Fruit fly (Drosophila melanogaster) whole organism, embryonic: ENCODE results near the gene CG33669.

Experiments used
- Aef1 ChIP-seq: fragments of 200-800 bp; sonication (Bioruptor generic); IDR thresholded peaks from 3 replicates; pipeline ENCODE4 v1.3.6; 2022; ENCODE audit warnings: missing biosample characterization, missing genetic modification characterization
- Atf-2 ChIP-seq: fragments of 200-800 bp; sonication (Bioruptor generic); optimal IDR thresholded peaks from 2 replicates; lab custom pipeline; 2016; ENCODE audit warnings: missing biosample characterization, missing genetic modification characterization
- B-H2 ChIP-seq: fragments of 200-800 bp; sonication (Bioruptor generic); optimal IDR thresholded peaks from 2 replicates; lab custom pipeline; 2018; ENCODE audit warnings: missing biosample characterization, mild to moderate bottlenecking, missing genetic modification characterization
- CG11504 ChIP-seq: fragments of 200-800 bp; sonication (Bioruptor generic); optimal IDR thresholded peaks from 3 replicates; lab custom pipeline; 2019; ENCODE audit warnings: missing biosample characterization, mild to moderate bottlenecking, missing genetic modification characterization, moderate library complexity
- CG11560 ChIP-seq: fragments of 200-800 bp; sonication (Bioruptor generic); IDR thresholded peaks from 3 replicates; pipeline ENCODE4 v1.3.6; 2022; ENCODE audit warnings: missing biosample characterization, missing genetic modification characterization
- CG14860 ChIP-seq: fragments of 200-800 bp; sonication (Bioruptor generic); IDR thresholded peaks from 3 replicates; pipeline ENCODE4 v1.3.6; 2022; ENCODE audit warnings: missing biosample characterization, missing genetic modification characterization; ENCODE audit not compliant: partially characterized antibody
- CG15601 ChIP-seq: fragments of 200-800 bp; sonication (Bioruptor generic); optimal IDR thresholded peaks from 3 replicates; lab custom pipeline; 2019; ENCODE audit warnings: missing biosample characterization, mild to moderate bottlenecking, missing genetic modification characterization, moderate library complexity
- CG16779 ChIP-seq: fragments of 200-800 bp; sonication (Bioruptor generic); IDR thresholded peaks from 2 replicates; pipeline ENCODE4 v1.3.6; 2022; ENCODE audit warnings: missing biosample characterization, missing genetic modification characterization
- CG16863 ChIP-seq: fragments of 200-800 bp; sonication (Bioruptor generic); optimal IDR thresholded peaks from 3 replicates; lab custom pipeline; 2016; ENCODE audit warnings: missing biosample characterization, missing genetic modification characterization
- CG17385 ChIP-seq: fragments of 200-800 bp; sonication (Bioruptor generic); optimal IDR thresholded peaks from 3 replicates; lab custom pipeline; 2018; ENCODE audit warnings: missing biosample characterization, mild to moderate bottlenecking, missing genetic modification characterization
- CG17829 ChIP-seq: fragments of 200-800 bp; optimal IDR thresholded peaks from 2 replicates; lab custom pipeline; 2019; ENCODE audit warnings: missing biosample characterization, mild to moderate bottlenecking, missing genetic modification characterization, moderate library complexity
- CG2712 ChIP-seq: fragments of 200-800 bp; optimal IDR thresholded peaks from 3 replicates; lab custom pipeline; 2019; ENCODE audit warnings: missing biosample characterization, mild to moderate bottlenecking, missing genetic modification characterization, moderate library complexity
- CG31224 ChIP-seq: fragments of 200-800 bp; sonication (Bioruptor generic); IDR thresholded peaks from 2 replicates; pipeline ENCODE4 v1.3.6; 2022; ENCODE audit warnings: missing biosample characterization, missing genetic modification characterization
- CG32767 ChIP-seq: fragments of 200-800 bp; sonication (Bioruptor generic); IDR thresholded peaks from 2 replicates; pipeline ENCODE4 v1.3.6; 2022; ENCODE audit warnings: missing biosample characterization, missing genetic modification characterization
- CG32772 ChIP-seq: fragments of 200-800 bp; sonication (Bioruptor generic); IDR thresholded peaks from 2 replicates; pipeline ENCODE4 v1.3.6; 2022; ENCODE audit warnings: missing biosample characterization, missing genetic modification characterization
- CG43689 ChIP-seq: fragments of 200-800 bp; sonication (Bioruptor generic); IDR thresholded peaks from 2 replicates; pipeline ENCODE4 v1.3.6; 2022; ENCODE audit warnings: missing biosample characterization, missing genetic modification characterization
- CG4404 ChIP-seq: fragments of 200-800 bp; sonication (Bioruptor generic); IDR thresholded peaks from 2 replicates; pipeline ENCODE4 v1.3.6; 2022; ENCODE audit warnings: missing biosample characterization, missing genetic modification characterization
- CG7987 ChIP-seq: fragments of 200-800 bp; sonication (Bioruptor generic); optimal IDR thresholded peaks from 2 replicates; lab custom pipeline; 2018; ENCODE audit warnings: missing biosample characterization, mild to moderate bottlenecking, missing genetic modification characterization, moderate library complexity
- CG8089 ChIP-seq: fragments of 200-800 bp; sonication (Bioruptor generic); optimal IDR thresholded peaks from 3 replicates; lab custom pipeline; 2016; ENCODE audit warnings: missing biosample characterization, missing genetic modification characterization
- Dad ChIP-seq: fragments of 200-800 bp; sonication (Bioruptor generic); optimal IDR thresholded peaks from 3 replicates; lab custom pipeline; 2016; ENCODE audit warnings: missing biosample characterization, missing genetic modification characterization
- Dip2 ChIP-seq: fragments of 200-800 bp; sonication (Bioruptor generic); IDR thresholded peaks from 2 replicates; pipeline ENCODE4 v1.3.6; 2022; ENCODE audit warnings: missing biosample characterization, missing genetic modification characterization
- Elba2 ChIP-seq: fragments of 200-800 bp; sonication (Bioruptor generic); optimal IDR thresholded peaks from 3 replicates; lab custom pipeline; 2016; ENCODE audit warnings: missing biosample characterization, missing genetic modification characterization
- Gsc ChIP-seq: fragments of 200-800 bp; sonication (Bioruptor generic); IDR thresholded peaks from 2 replicates; pipeline ENCODE4 v1.3.6; 2022; ENCODE audit warnings: missing biosample characterization, missing genetic modification characterization
- H15 ChIP-seq: fragments of 200-800 bp; sonication (Bioruptor generic); IDR thresholded peaks from 3 replicates; pipeline ENCODE4 v1.3.6; 2022; ENCODE audit warnings: missing biosample characterization, missing genetic modification characterization
- HLH3B ChIP-seq: fragments of 200-800 bp; sonication (Bioruptor generic); IDR thresholded peaks from 2 replicates; pipeline ENCODE4 v1.3.6; 2022; ENCODE audit warnings: missing biosample characterization, missing genetic modification characterization
- HLHmδ ChIP-seq: fragments of 200-800 bp; sonication (Bioruptor generic); optimal IDR thresholded peaks from 2 replicates; lab custom pipeline; 2018; ENCODE audit warnings: missing biosample characterization, mild to moderate bottlenecking, missing genetic modification characterization, moderate library complexity
- Hr3 ChIP-seq: fragments of 200-800 bp; sonication (Bioruptor generic); optimal IDR thresholded peaks from 3 replicates; lab custom pipeline; 2016; ENCODE audit warnings: missing biosample characterization, missing genetic modification characterization
- Lhr ChIP-seq: fragments of 200-800 bp; sonication (Bioruptor generic); optimal IDR thresholded peaks from 3 replicates; lab custom pipeline; 2017; ENCODE audit warnings: mild to moderate bottlenecking, missing biosample characterization, missing genetic modification reagents, missing genetic modification characterization
- NC2α ChIP-seq: fragments of 200-800 bp; sonication (Bioruptor generic); optimal IDR thresholded peaks from 2 replicates; lab custom pipeline; 2016; ENCODE audit warnings: missing biosample characterization, missing genetic modification characterization
- Poxn ChIP-seq: fragments of 200-800 bp; sonication (Bioruptor generic); IDR thresholded peaks from 2 replicates; pipeline ENCODE4 v1.3.6; 2022; ENCODE audit warnings: missing biosample characterization, missing genetic modification characterization
- Rfx ChIP-seq: fragments of 200-800 bp; sonication (Bioruptor generic); IDR thresholded peaks from 2 replicates; pipeline ENCODE4 v1.3.6; 2022; ENCODE audit warnings: missing biosample characterization, missing genetic modification characterization
- Vsx1 ChIP-seq: fragments of 200-800 bp; sonication (Bioruptor generic); optimal IDR thresholded peaks from 2 replicates; lab custom pipeline; 2017; ENCODE audit warnings: missing biosample characterization, mild to moderate bottlenecking, missing genetic modification characterization, missing genetic modification reagents
- bab2 ChIP-seq: fragments of 200-800 bp; sonication (Bioruptor generic); optimal IDR thresholded peaks from 2 replicates; lab custom pipeline; 2016; ENCODE audit warnings: missing biosample characterization, missing genetic modification characterization
- ci ChIP-seq: fragments of 200-800 bp; sonication (Bioruptor generic); IDR thresholded peaks from 3 replicates; pipeline ENCODE4 v1.3.6; 2022; ENCODE audit warnings: missing biosample characterization, missing genetic modification characterization
- dysf ChIP-seq: fragments of 200-800 bp; sonication (Bioruptor generic); IDR thresholded peaks from 3 replicates; pipeline ENCODE4 v1.3.6; 2022; ENCODE audit warnings: missing biosample characterization, missing genetic modification characterization
- esg ChIP-seq: fragments of 200-800 bp; sonication (Bioruptor generic); conservative IDR thresholded peaks from 2 replicates; pipeline ENCODE4 v1.3.6; 2022; ENCODE audit warnings: missing biosample characterization, missing genetic modification characterization
- fd3F ChIP-seq: fragments of 200-800 bp; sonication (Bioruptor generic); optimal IDR thresholded peaks from 2 replicates; lab custom pipeline; 2018; ENCODE audit warnings: missing biosample characterization, mild to moderate bottlenecking, missing genetic modification characterization, moderate library complexity
- her ChIP-seq: fragments of 200-800 bp; sonication (Bioruptor generic); optimal IDR thresholded peaks from 2 replicates; lab custom pipeline; 2016; ENCODE audit warnings: missing biosample characterization, missing genetic modification characterization
- kah ChIP-seq: fragments of 200-800 bp; sonication (Bioruptor generic); optimal IDR thresholded peaks from 2 replicates; lab custom pipeline; 2018; ENCODE audit warnings: missing biosample characterization, mild to moderate bottlenecking, missing genetic modification characterization
- org-1 ChIP-seq: fragments of 200-800 bp; sonication (Bioruptor generic); optimal IDR thresholded peaks from 2 replicates; lab custom pipeline; 2017; ENCODE audit warnings: missing biosample characterization, missing genetic modification characterization
- pfk ChIP-seq: fragments of 200-800 bp; sonication (Bioruptor generic); optimal IDR thresholded peaks from 2 replicates; lab custom pipeline; 2018; ENCODE audit warnings: missing biosample characterization, mild to moderate bottlenecking, missing genetic modification characterization, moderate library complexity
- psq ChIP-seq: fragments of 200-800 bp; sonication (Bioruptor generic); optimal IDR thresholded peaks from 2 replicates; lab custom pipeline; 2017; ENCODE audit warnings: missing biosample characterization, missing genetic modification characterization
- ranshi ChIP-seq: fragments of 200-800 bp; sonication (Bioruptor generic); IDR thresholded peaks from 2 replicates; pipeline ENCODE4 v1.3.6; 2022; ENCODE audit warnings: missing biosample characterization, missing genetic modification characterization
- run ChIP-seq: fragments of 200-800 bp; sonication (Bioruptor generic); optimal IDR thresholded peaks from 3 replicates; lab custom pipeline; 2018; ENCODE audit warnings: missing biosample characterization, mild to moderate bottlenecking, missing genetic modification characterization
- sisA ChIP-seq: fragments of 200-800 bp; sonication (Bioruptor generic); IDR thresholded peaks from 2 replicates; pipeline ENCODE4 v1.3.6; 2022; ENCODE audit warnings: missing biosample characterization, missing genetic modification characterization
- sqz ChIP-seq: fragments of 200-800 bp; sonication (Bioruptor generic); optimal IDR thresholded peaks from 3 replicates; lab custom pipeline; 2018; ENCODE audit warnings: missing biosample characterization, mild to moderate bottlenecking, missing genetic modification characterization
- ssp ChIP-seq: fragments of 200-800 bp; sonication (Bioruptor generic); IDR thresholded peaks from 2 replicates; pipeline ENCODE4 v1.3.6; 2022; ENCODE audit warnings: missing biosample characterization, missing genetic modification characterization
- tap ChIP-seq: fragments of 200-800 bp; optimal IDR thresholded peaks from 3 replicates; lab custom pipeline; 2019; ENCODE audit warnings: missing biosample characterization, mild to moderate bottlenecking, missing genetic modification characterization, moderate library complexity
- tin ChIP-seq: fragments of 200-800 bp; sonication (Bioruptor generic); optimal IDR thresholded peaks from 3 replicates; lab custom pipeline; 2016; ENCODE audit warnings: missing biosample characterization, missing genetic modification characterization
- tup ChIP-seq: fragments of 200-800 bp; sonication (Bioruptor generic); optimal IDR thresholded peaks from 2 replicates; lab custom pipeline; 2016; ENCODE audit warnings: missing biosample characterization, mild to moderate bottlenecking, missing genetic modification characterization, moderate library complexity
- zf30C ChIP-seq: fragments of 200-800 bp; sonication (Bioruptor generic); optimal IDR thresholded peaks from 3 replicates; lab custom pipeline; 2018; ENCODE audit warnings: missing biosample characterization, mild to moderate bottlenecking, missing genetic modification characterization
- zfh2 ChIP-seq: fragments of 200-800 bp; sonication (Bioruptor generic); optimal IDR thresholded peaks from 2 replicates; lab custom pipeline; 2016; ENCODE audit warnings: missing biosample characterization, missing genetic modification characterization

CG33669 gene

DNA sequence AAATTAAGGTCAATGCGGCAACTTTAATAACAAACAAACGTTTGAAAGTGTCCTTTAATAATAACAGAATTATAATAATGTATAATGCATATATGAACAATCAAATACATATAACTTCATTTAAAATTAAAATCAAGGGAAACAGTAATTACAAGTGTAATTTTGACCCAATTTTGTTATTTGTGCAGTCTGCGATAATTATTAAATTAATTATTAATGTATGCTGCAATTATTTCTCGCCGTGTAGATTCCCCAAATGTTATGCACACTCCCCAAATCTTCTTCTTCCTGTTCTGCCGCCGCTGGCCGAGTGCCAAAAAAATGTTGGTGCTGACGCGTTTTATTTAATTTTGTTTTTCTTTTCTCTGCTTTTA lies 46.3 kb downstream of the CG33669 start (continued):
- peak; percentile 69 for TF ChIP-seq CG31224 (GFP tag; lab: Robert Waterston, UW)
- TF ChIP-seq CG32772 (GFP tag; lab: Robert Waterston, UW): peak; percentile 73
- TF ChIP-seq tup: peak; percentile 13
- TF ChIP-seq CG17829 (tag; lab: Kevin White, UChicago): peak; percentile 92
- TF ChIP-seq zf30C (GFP tag; lab: Kevin White, UChicago): peak; percentile 86
- no peak for TF ChIP-seq her (GFP tag; lab: Kevin White, UChicago)
- TF ChIP-seq kah: peak; percentile 71
- TF ChIP-seq ranshi (GFP tag; lab: Robert Waterston, UW): peak; percentile 61
- TF ChIP-seq CG43689: peak; percentile 49
- TF ChIP-seq dysf: peak; percentile 89
- TF ChIP-seq B-H2 (GFP tag; lab: Kevin White, UChicago): peak; percentile 81
- TF ChIP-seq Elba2 (GFP tag; lab: Kevin White, UChicago): peak; percentile 15
- TF ChIP-seq CG17385 (GFP tag; lab: Kevin White, UChicago): peak; percentile 90
- TF ChIP-seq CG11560 (tag; lab: Robert Waterston, UW): 0 out of 3 replicates have a peak, but pooled peaks have one; percentile 64
- TF ChIP-seq Vsx1 (GFP tag; lab: Kevin White, UChicago): peak; percentile 73
- no peak; the same call in 1 of the 2 replicates for TF ChIP-seq Gsc
- peak; percentile 91 for TF ChIP-seq CG15601 (tag; lab: Kevin White, UChicago)
- peak; percentile 74 for TF ChIP-seq esg (GFP tag; lab: Robert Waterston, UW)
- peak; percentile 93 for TF ChIP-seq CG2712 (tag; lab: Kevin White, UChicago)
- peak; percentile 84 for TF ChIP-seq sqz
- no peak for TF ChIP-seq CG16863
- TF ChIP-seq ci: peak; percentile 87
- peak; percentile 48 for TF ChIP-seq psq (GFP tag; lab: Kevin White, UChicago)
- TF ChIP-seq Atf-2: no peak
- peak; percentile 86 for TF ChIP-seq tap (tag; lab: Kevin White, UChicago)
- peak; percentile 2 for TF ChIP-seq Dad
- TF ChIP-seq NC2α (GFP tag; lab: Kevin White, UChicago): no peak
- TF ChIP-seq fd3F: peak; percentile 69
- TF ChIP-seq tin (GFP tag; lab: Kevin White, UChicago): peak; percentile 78
- TF ChIP-seq Aef1 (GFP tag; lab: Robert Waterston, UW): peak; percentile 69
- TF ChIP-seq Lhr (GFP tag; lab: Kevin White, UChicago): peak; percentile 76
- peak; percentile 26 for TF ChIP-seq zfh2 (GFP tag; lab: Kevin White, UChicago)
- TF ChIP-seq Dip2 (GFP tag; lab: Robert Waterston, UW): no peak
- TF ChIP-seq ssp (GFP tag; lab: Robert Waterston, UW): peak; percentile 69
- no peak for TF ChIP-seq HLHmδ (GFP tag; lab: Kevin White, UChicago)
- TF ChIP-seq H15 (GFP tag; lab: Robert Waterston, UW): peak; percentile 68
- peak; percentile 80 for TF ChIP-seq Rfx (GFP tag; lab: Robert Waterston, UW)
- peak; percentile 72 for TF ChIP-seq CG4404 (GFP tag; lab: Robert Waterston, UW)
- no peak for TF ChIP-seq CG14860 (GFP tag; lab: Robert Waterston, UW)
- no peak for TF ChIP-seq CG16779
- no peak for TF ChIP-seq pfk (GFP tag; lab: Kevin White, UChicago)
- TF ChIP-seq Hr3 (GFP tag; lab: Kevin White, UChicago): peak; percentile 81
- TF ChIP-seq Poxn (GFP tag; lab: Robert Waterston, UW): peak; percentile 48; the same call in 1 of the 2 replicates
- peak; percentile 81 for TF ChIP-seq sisA (GFP tag; lab: Robert Waterston, UW)
- TF ChIP-seq CG7987 (GFP tag; lab: Kevin White, UChicago): no peak
- TF ChIP-seq HLH3B (GFP tag; lab: Robert Waterston, UW): peak; percentile 86
- TF ChIP-seq bab2 (GFP tag; lab: Kevin White, UChicago): no peak
- TF ChIP-seq CG11504: peak; percentile 93
- TF ChIP-seq CG8089 (GFP tag; lab: Kevin White, UChicago): peak; percentile 7
- TF ChIP-seq run (tag; lab: Kevin White, UChicago): peak; percentile 72
- TF ChIP-seq org-1 (GFP tag; lab: Kevin White, UChicago): peak; percentile 87
- peak; percentile 80 for TF ChIP-seq CG32767
